Fruit fly (Drosophila melanogaster) whole organism, embryonic: ENCODE data around the gene Fie.

Experiments used
- Awh ChIP-seq: fragments of 200-800 bp; sonication (Bioruptor generic); IDR thresholded peaks from 2 replicates; pipeline ENCODE4, ENCODE4 v1.3.6; 2022; ENCODE audit warnings: missing biosample characterization, missing genetic modification characterization
- CG10366 ChIP-seq: fragments of 200-800 bp; sonication (Bioruptor generic); IDR thresholded peaks from 2 replicates; pipeline ENCODE4 v1.3.6; 2022; ENCODE audit warnings: missing biosample characterization, missing genetic modification characterization
- CG10462 ChIP-seq: fragments of 200-800 bp; sonication (Bioruptor generic); optimal IDR thresholded peaks from 2 replicates; lab custom pipeline; 2016; ENCODE audit warnings: missing biosample characterization, missing genetic modification characterization
- CG10543 ChIP-seq: fragments of 200-800 bp; sonication (Bioruptor generic); optimal IDR thresholded peaks from 3 replicates; lab custom pipeline; 2017; ENCODE audit warnings: missing biosample characterization, mild to moderate bottlenecking, missing genetic modification characterization, moderate library complexity
- CG17359 ChIP-seq: fragments of 200-800 bp; sonication (Bioruptor generic); optimal IDR thresholded peaks from 3 replicates; lab custom pipeline; 2018; ENCODE audit warnings: missing biosample characterization, mild to moderate bottlenecking, missing genetic modification characterization, moderate library complexity
- CG31224 ChIP-seq: fragments of 200-800 bp; sonication (Bioruptor generic); IDR thresholded peaks from 2 replicates; pipeline ENCODE4 v1.3.6; 2022; ENCODE audit warnings: missing biosample characterization, missing genetic modification characterization
- CG31365 ChIP-seq: fragments of 200-800 bp; sonication (Bioruptor generic); optimal IDR thresholded peaks from 2 replicates; lab custom pipeline; 2018; ENCODE audit warnings: missing biosample characterization, mild to moderate bottlenecking, missing genetic modification characterization
- CG32532 ChIP-seq: fragments of 200-800 bp; sonication (Bioruptor generic); IDR thresholded peaks from 2 replicates; pipeline ENCODE4 v1.3.6; 2022; ENCODE audit warnings: missing biosample characterization, missing genetic modification characterization
- CG33557 ChIP-seq: fragments of 200-800 bp; sonication (Bioruptor generic); optimal IDR thresholded peaks from 2 replicates; lab custom pipeline; 2019; ENCODE audit warnings: missing biosample characterization, mild to moderate bottlenecking, missing genetic modification characterization, moderate library complexity
- CG34422 ChIP-seq: fragments of 200-800 bp; sonication (Bioruptor generic); IDR thresholded peaks from 3 replicates; pipeline ENCODE4 v1.3.6; 2022; ENCODE audit warnings: missing biosample characterization, missing genetic modification characterization
- CG6654 ChIP-seq: fragments of 200-800 bp; sonication (Bioruptor generic); optimal IDR thresholded peaks from 2 replicates; lab custom pipeline; 2017; ENCODE audit warnings: missing biosample characterization, mild to moderate bottlenecking, missing genetic modification characterization
- CG7556 ChIP-seq: fragments of 200-800 bp; sonication (Bioruptor generic); optimal IDR thresholded peaks from 2 replicates; lab custom pipeline; 2017; ENCODE audit warnings: missing biosample characterization, mild to moderate bottlenecking, missing genetic modification characterization
- CG7928 ChIP-seq: fragments of 200-800 bp; sonication (Bioruptor generic); optimal IDR thresholded peaks from 2 replicates; lab custom pipeline; 2017; ENCODE audit warnings: missing biosample characterization, mild to moderate bottlenecking, missing genetic modification characterization
- CG8281 ChIP-seq: fragments of 200-800 bp; sonication (Bioruptor generic); optimal IDR thresholded peaks from 2 replicates; lab custom pipeline; 2018; ENCODE audit warnings: missing biosample characterization, mild to moderate bottlenecking, missing genetic modification characterization, moderate library complexity
- CG8944 ChIP-seq: fragments of 200-800 bp; sonication (Bioruptor generic); optimal IDR thresholded peaks from 3 replicates; lab custom pipeline; 2016; ENCODE audit warnings: missing biosample characterization, missing genetic modification characterization
- CkIIα-i1 ChIP-seq: fragments of 200-800 bp; sonication (Bioruptor generic); IDR thresholded peaks from 2 replicates; pipeline ENCODE4 v1.3.6; 2022; ENCODE audit warnings: missing biosample characterization, missing genetic modification characterization
- Dip3 ChIP-seq: fragments of 200-800 bp; sonication (Bioruptor generic); optimal IDR thresholded peaks from 3 replicates; lab custom pipeline; 2016; ENCODE audit warnings: missing biosample characterization, missing genetic modification characterization
- Dll ChIP-seq: fragments of 200-800 bp; sonication (Bioruptor generic); IDR thresholded peaks from 4 replicates; pipeline ENCODE4 v1.3.6; 2022; ENCODE audit warnings: missing biosample characterization, missing genetic modification characterization; ENCODE audit not compliant: partially characterized antibody
- Dp ChIP-seq: fragments of 200-800 bp; sonication (Bioruptor generic); optimal IDR thresholded peaks from 2 replicates; lab custom pipeline; 2018; ENCODE audit warnings: missing biosample characterization, mild to moderate bottlenecking, missing genetic modification characterization, moderate library complexity
- Fer2 ChIP-seq: fragments of 200-800 bp; sonication (Bioruptor generic); optimal IDR thresholded peaks from 2 replicates; lab custom pipeline; 2018; ENCODE audit warnings: missing biosample characterization, mild to moderate bottlenecking, missing genetic modification characterization, moderate library complexity
- GATAe ChIP-seq: fragments of 200-800 bp; sonication (Bioruptor generic); conservative IDR thresholded peaks from 2 replicates; pipeline ENCODE4 v1.3.6; 2022; ENCODE audit warnings: missing biosample characterization, missing genetic modification characterization
- Gug ChIP-seq: fragments of 200-800 bp; sonication (Bioruptor generic); IDR thresholded peaks from 4 replicates; pipeline ENCODE4 v1.3.6; 2022; ENCODE audit warnings: missing biosample characterization, missing genetic modification characterization
- HLH3B ChIP-seq: fragments of 200-800 bp; sonication (Bioruptor generic); IDR thresholded peaks from 2 replicates; pipeline ENCODE4 v1.3.6; 2022; ENCODE audit warnings: missing biosample characterization, missing genetic modification characterization
- Lpt ChIP-seq: fragments of >200 bp; optimal IDR thresholded peaks from 2 replicates; lab custom pipeline; 2018; ENCODE audit warnings: missing biosample characterization, missing genetic modification characterization
- Neu2 ChIP-seq: fragments of 200-800 bp; sonication (Bioruptor generic); optimal IDR thresholded peaks from 3 replicates; lab custom pipeline; 2016; ENCODE audit warnings: missing biosample characterization, missing genetic modification characterization, borderline replicate concordance
- Opbp ChIP-seq: fragments of 200-800 bp; sonication (Bioruptor generic); IDR thresholded peaks from 3 replicates; pipeline ENCODE4 v1.3.6; 2022; ENCODE audit warnings: missing biosample characterization, missing genetic modification characterization; ENCODE audit not compliant: partially characterized antibody
- Poxn ChIP-seq: fragments of 200-800 bp; sonication (Bioruptor generic); IDR thresholded peaks from 2 replicates; pipeline ENCODE4 v1.3.6; 2022; ENCODE audit warnings: missing biosample characterization, missing genetic modification characterization
- Rx ChIP-seq: fragments of 200-800 bp; sonication (Bioruptor generic); IDR thresholded peaks from 2 replicates; pipeline ENCODE4 v1.3.6; 2022; ENCODE audit warnings: missing biosample characterization, missing genetic modification characterization
- Xrp1 ChIP-seq: fragments of 200-800 bp; sonication (Bioruptor generic); IDR thresholded peaks from 2 replicates; pipeline ENCODE4 v1.3.6; 2022; ENCODE audit warnings: missing biosample characterization, missing genetic modification characterization
- cato ChIP-seq: fragments of 200-800 bp; sonication (Bioruptor generic); optimal IDR thresholded peaks from 2 replicates; lab custom pipeline; 2016; ENCODE audit warnings: missing biosample characterization, missing genetic modification characterization, borderline replicate concordance
- chn ChIP-seq: fragments of 200-800 bp; sonication (Bioruptor generic); optimal IDR thresholded peaks from 2 replicates; lab custom pipeline; 2016; ENCODE audit warnings: missing biosample characterization, missing genetic modification characterization
- crc ChIP-seq: fragments of 200-800 bp; sonication (Bioruptor generic); optimal IDR thresholded peaks from 2 replicates; lab custom pipeline; 2016; ENCODE audit warnings: missing biosample characterization, missing genetic modification characterization
- ems ChIP-seq: fragments of 200-800 bp; sonication (Bioruptor generic); optimal IDR thresholded peaks from 3 replicates; lab custom pipeline; 2016; ENCODE audit warnings: missing biosample characterization, missing genetic modification characterization
- fd64A ChIP-seq: fragments of 200-800 bp; sonication (Bioruptor generic); optimal IDR thresholded peaks from 3 replicates; lab custom pipeline; 2018; ENCODE audit warnings: missing biosample characterization, mild to moderate bottlenecking, missing genetic modification characterization
- gro ChIP-seq: fragments of 200-800 bp; sonication (Bioruptor generic); optimal IDR thresholded peaks from 2 replicates; lab custom pipeline; 2016; ENCODE audit warnings: missing biosample characterization, missing genetic modification characterization
- jigr1 ChIP-seq: fragments of 200-800 bp; sonication (Bioruptor generic); IDR thresholded peaks from 3 replicates; pipeline ENCODE4 v1.3.6; 2022; ENCODE audit warnings: missing biosample characterization, missing genetic modification characterization
- luna ChIP-seq: fragments of 200-800 bp; sonication (Bioruptor generic); optimal IDR thresholded peaks from 2 replicates; lab custom pipeline; 2016; ENCODE audit warnings: missing biosample characterization, missing genetic modification characterization
- mirr ChIP-seq: fragments of 200-800 bp; sonication (Bioruptor generic); optimal IDR thresholded peaks from 3 replicates; lab custom pipeline; 2018; ENCODE audit warnings: missing biosample characterization, mild to moderate bottlenecking, missing genetic modification characterization
- nau ChIP-seq: fragments of 200-800 bp; sonication (Bioruptor generic); optimal IDR thresholded peaks from 3 replicates; lab custom pipeline; 2017; ENCODE audit warnings: missing biosample characterization, mild to moderate bottlenecking, missing genetic modification characterization, missing genetic modification reagents
- odd ChIP-seq: fragments of 200-800 bp; sonication (Bioruptor generic); optimal IDR thresholded peaks from 2 replicates; lab custom pipeline; 2017; ENCODE audit warnings: missing biosample characterization, mild to moderate bottlenecking, missing genetic modification characterization
- pho ChIP-seq: fragments of 200-800 bp; sonication (Bioruptor generic); optimal IDR thresholded peaks from 2 replicates; lab custom pipeline; 2016; ENCODE audit warnings: missing biosample characterization, missing genetic modification characterization
- pita ChIP-seq: fragments of 200-800 bp; sonication (Bioruptor generic); optimal IDR thresholded peaks from 2 replicates; lab custom pipeline; 2017; ENCODE audit warnings: missing biosample characterization, mild to moderate bottlenecking, missing genetic modification characterization
- pros ChIP-seq: fragments of 200-800 bp; sonication (Bioruptor generic); optimal IDR thresholded peaks from 3 replicates; lab custom pipeline; 2019; ENCODE audit warnings: missing biosample characterization, mild to moderate bottlenecking, missing genetic modification characterization, moderate library complexity
- sens-2 ChIP-seq: fragments of 200-800 bp; sonication (Bioruptor generic); IDR thresholded peaks from 2 replicates; pipeline ENCODE4 v1.3.6; 2022; ENCODE audit warnings: missing biosample characterization, missing genetic modification characterization
- seq ChIP-seq: fragments of 200-800 bp; sonication (Bioruptor generic); IDR thresholded peaks from 2 replicates; pipeline ENCODE4 v1.3.6; 2022; ENCODE audit warnings: missing biosample characterization, missing genetic modification characterization
- sima ChIP-seq: fragments of 200-800 bp; sonication (Bioruptor generic); optimal IDR thresholded peaks from 2 replicates; lab custom pipeline; 2016; ENCODE audit warnings: missing biosample characterization, missing genetic modification characterization
- sna ChIP-seq: fragments of 200-800 bp; sonication (Bioruptor generic); IDR thresholded peaks from 2 replicates; pipeline ENCODE4 v1.3.6; 2022; ENCODE audit warnings: missing biosample characterization, missing genetic modification characterization; ENCODE audit not compliant: partially characterized antibody
- unpg ChIP-seq: fragments of 200-800 bp; sonication (Bioruptor generic); optimal IDR thresholded peaks from 3 replicates; lab custom pipeline; 2018; ENCODE audit warnings: missing biosample characterization, mild to moderate bottlenecking, missing genetic modification characterization, moderate library complexity
- usp ChIP-seq: fragments of >200 bp; optimal IDR thresholded peaks from 2 replicates; lab custom pipeline; 2017; ENCODE audit warnings: missing biosample characterization, missing genetic modification characterization
- zf30C ChIP-seq: fragments of 200-800 bp; sonication (Bioruptor generic); optimal IDR thresholded peaks from 3 replicates; lab custom pipeline; 2018; ENCODE audit warnings: missing biosample characterization, mild to moderate bottlenecking, missing genetic modification characterization

Fie gene

DNA sequence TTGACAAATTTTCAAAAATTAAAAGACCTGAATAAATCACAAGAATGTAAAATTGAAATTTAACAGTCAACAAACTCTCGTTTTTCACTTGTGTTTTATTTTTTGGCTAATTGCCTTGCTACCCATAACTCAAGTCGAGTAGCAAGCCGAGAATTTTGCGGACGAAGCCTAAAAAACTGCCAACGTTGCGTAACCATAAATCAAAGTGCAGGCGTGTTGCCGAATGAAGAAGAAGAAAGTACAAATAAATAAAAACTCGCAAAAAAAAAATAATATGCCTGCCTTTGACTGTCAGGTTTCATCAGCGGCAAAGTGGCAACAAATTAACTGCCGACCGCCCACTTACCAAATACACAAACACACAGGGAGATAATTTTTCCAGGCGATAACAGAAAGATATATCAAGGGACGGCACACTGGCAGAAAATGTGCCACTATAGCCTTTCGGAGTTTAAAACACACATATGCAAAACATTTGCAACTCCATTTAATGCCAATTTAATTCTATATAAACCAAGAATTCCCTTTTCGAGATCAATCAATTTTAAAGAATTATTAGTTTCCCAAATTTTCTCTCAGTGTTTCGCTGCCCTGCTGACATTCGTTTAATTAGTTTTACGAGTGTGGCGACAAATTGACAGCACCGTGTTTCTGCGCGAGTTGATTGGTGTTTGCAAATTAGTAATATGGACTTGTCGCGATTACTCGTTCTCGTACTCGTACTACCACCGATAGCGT, 36.0 kb downstream of the Fie start (continued):
- TF ChIP-seq Neu2 (no peak), CG17359 (peak; percentile 84), CG10366 (GFP tag; lab: Robert Waterston, UW) (peak; percentile 90), fd64A (GFP tag; lab: Kevin White, UChicago) (no peak), pho (peak; percentile 94), cato (peak; percentile 42), CG34422 (GFP tag; lab: Robert Waterston, UW) (peak; percentile 83), GATAe (GFP tag; lab: Robert Waterston, UW) (peak; percentile 93), CkIIα-i1 (GFP tag; lab: Robert Waterston, UW) (peak; percentile 79), HLH3B (peak; percentile 82), crc (peak; percentile 82), jigr1 (0 out of 3 replicates have a peak, but pooled peaks have one; percentile 23), CG33557 (GFP tag; lab: Kevin White, UChicago) (no peak), CG8281 (no peak), Opbp (GFP tag; lab: Robert Waterston, UW) (no peak), Awh (GFP tag; lab: Robert Waterston, UW) (peak; percentile 70), CG31224 (peak; percentile 87), CG10462 (GFP tag; lab: Kevin White, UChicago) (peak; percentile 54), mirr (GFP tag; lab: Kevin White, UChicago) (peak; percentile 93), sima (GFP tag; lab: Kevin White, UChicago) (peak; percentile 33), chn (GFP tag; lab: Kevin White, UChicago) (peak; percentile 84), gro (peak; percentile 93), Poxn (GFP tag; lab: Robert Waterston, UW) (peak; percentile 87), zf30C (peak; percentile 80), odd (GFP tag; lab: Kevin White, UChicago) (peak; percentile 64), Dip3 (GFP tag; lab: Kevin White, UChicago) (peak; percentile 89), luna (GFP tag; lab: Kevin White, UChicago) (peak; percentile 59), CG7928 (GFP tag; lab: Kevin White, UChicago) (peak; percentile 57), ems (GFP tag; lab: Kevin White, UChicago) (peak; percentile 73), CG6654 (GFP tag; lab: Kevin White, UChicago) (peak; percentile 49), CG31365 (tag; lab: Kevin White, UChicago) (peak; percentile 51), sna (GFP tag; lab: Robert Waterston, UW) (no peak), nau (GFP tag; lab: Kevin White, UChicago) (peak; percentile 77), CG7556 (GFP tag; lab: Kevin White, UChicago) (peak; percentile 82), Rx (peak; percentile 66), Fer2 (tag; lab: Kevin White, UChicago) (peak; percentile 83), CG8944 (GFP tag; lab: Kevin White, UChicago) (peak; percentile 86), Gug (GFP tag; lab: Robert Waterston, UW) (peak; percentile 81), Xrp1 (GFP tag; lab: Robert Waterston, UW) (peak; percentile 84), sens-2 (GFP tag; lab: Robert Waterston, UW) (peak; percentile 78), unpg (GFP tag; lab: Kevin White, UChicago) (peak; percentile 85), usp (GFP tag; lab: Kevin White, UChicago) (no peak), CG32532 (GFP tag; lab: Robert Waterston, UW) (peak; percentile 92), seq (GFP tag; lab: Robert Waterston, UW) (peak; percentile 86), Lpt (GFP tag; lab: Kevin White, UChicago) (no peak), Dp (GFP tag; lab: Kevin White, UChicago) (no peak), pita (no peak), Dll (GFP tag; lab: Robert Waterston, UW) (no peak), pros (GFP tag; lab: Kevin White, UChicago) (no peak), CG10543 (GFP tag; lab: Kevin White, UChicago) (peak; percentile 88)
